Worm (Caenorhabditis elegans) whole organism, L3 larva: Measurements from ENCODE around the gene ZK1010.12.

Experiments used
- R02D3.7 ChIP-seq: fragments of 150-350 bp; optimal IDR thresholded peaks from 2 replicates; lab custom pipeline; 2014; ENCODE audit warnings: missing biosample characterization, missing genetic modification characterization
- ceh-16 ChIP-seq: sonication (generic microtip); optimal IDR thresholded peaks from 2 replicates; lab custom pipeline; 2017; ENCODE audit warnings: missing biosample characterization, missing genetic modification characterization
- ceh-9 ChIP-seq: sonication (generic microtip); optimal IDR thresholded peaks from 2 replicates; lab custom pipeline; 2018; ENCODE audit warnings: missing biosample characterization, missing genetic modification characterization
- daf-12 ChIP-seq: fragments of 150-350 bp; optimal IDR thresholded peaks from 2 replicates; lab custom pipeline; 2014; ENCODE audit warnings: missing biosample characterization, missing genetic modification reagents, missing genetic modification characterization
- elt-2 ChIP-seq: sonication (generic microtip); optimal IDR thresholded peaks from 2 replicates; lab custom pipeline; 2016; ENCODE audit warnings: missing genetic modification reagents, mild to moderate bottlenecking, missing genetic modification characterization, missing compliant biosample characterization
- eor-1 ChIP-seq, 2 experiments: fragments of 150-350 bp; optimal IDR thresholded peaks; 2 replicates each; lab custom pipeline; 2014 to 2018; ENCODE audit warnings: missing biosample characterization in 2 of 2, missing genetic modification characterization in 2 of 2
- hmg-11 ChIP-seq: sonication (generic microtip); optimal IDR thresholded peaks from 2 replicates; lab custom pipeline; 2016; ENCODE audit warnings: missing genetic modification characterization, missing compliant biosample characterization
- mml-1 ChIP-seq: fragments of 150-350 bp; sonication (generic microtip); optimal IDR thresholded peaks from 3 replicates; lab custom pipeline; 2014; ENCODE audit warnings: missing biosample characterization, missing genetic modification characterization
- nhr-28 ChIP-seq: fragments of 150-350 bp; optimal IDR thresholded peaks from 2 replicates; lab custom pipeline; 2014; ENCODE audit warnings: missing biosample characterization, missing genetic modification characterization
- pqm-1 ChIP-seq: fragments of 150-350 bp; optimal IDR thresholded peaks from 2 replicates; lab custom pipeline; 2017; ENCODE audit warnings: missing biosample characterization, missing genetic modification characterization, inconsistent platforms
- sea-2 ChIP-seq: fragments of 150-350 bp; sonication (generic microtip); optimal IDR thresholded peaks from 4 replicates; lab custom pipeline; 2014; ENCODE audit warnings: missing biosample characterization, missing genetic modification reagents, missing genetic modification characterization
- ztf-4 ChIP-seq: fragments of 150-350 bp; optimal IDR thresholded peaks from 2 replicates; lab custom pipeline; 2014; ENCODE audit warnings: missing biosample characterization, missing genetic modification characterization

Gene ZK1010.12

DNA sequence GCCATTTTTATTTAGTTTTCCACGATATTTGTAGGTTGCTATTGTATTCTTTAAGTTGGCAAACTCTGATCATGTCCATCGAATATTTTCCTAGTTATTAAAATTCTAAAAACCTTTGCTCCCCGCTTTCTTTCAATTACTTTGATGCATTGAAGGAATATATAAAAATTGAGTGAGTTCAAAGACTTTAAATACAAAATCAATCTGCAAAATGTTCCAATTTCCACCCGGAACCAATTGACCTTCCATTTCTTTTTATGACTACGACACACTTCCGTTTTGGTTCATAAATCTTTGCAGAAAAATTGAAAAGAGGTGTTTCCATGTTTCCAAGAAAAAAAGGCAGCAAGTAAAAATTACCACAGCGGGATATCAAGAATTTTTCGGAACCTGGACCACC, 48.6 kb downstream of the ZK1010.12 start, which contains the start of gene F54F12.2:
TSS of gene F54F12.2 (plus strand) at position 301 of the 400 bp plus-strand sequence.
- TF ChIP-seq hmg-11 (no peak), ztf-4 (tag; lab: Kevin White, UChicago) (no peak), elt-2 (no peak), nhr-28 (tag; lab: Kevin White, UChicago) (no peak), mml-1 (tag; lab: Kevin White, UChicago) (no peak), pqm-1 (no peak), eor-1 (tag; optimal IDR thresholded peaks at IDR 0.05; lab: Kevin White, UChicago) (no peak), daf-12 (tag; lab: Kevin White, UChicago) (no peak), R02D3.7 (tag; lab: Kevin White, UChicago) (no peak), ceh-9 (tag; lab: Kevin White, UChicago) (no peak), sea-2 (GFP tag; lab: Kevin White, UChicago) (no peak), ceh-16 (tag; lab: Kevin White, UChicago) (no peak)
- TF ChIP-seq, all 47 proteins: peak for 0
